Fruit fly (Drosophila melanogaster) whole organism: ENCODE results near the gene CG42245.

Experiments
- CG8478 ChIP-seq: fragments of >200 bp; optimal IDR thresholded peaks from 2 replicates; lab custom pipeline; 2018; ENCODE audit warnings: inconsistent platforms
- Dll ChIP-seq: fragments of >200 bp; optimal IDR thresholded peaks from 2 replicates; lab custom pipeline; 2017
- EcR ChIP-seq, 2 experiments: fragments of >200 bp; optimal IDR thresholded peaks; 2 replicates each; lab custom pipeline; 2017; ENCODE audit warnings: missing biosample characterization in 2 of 2, missing genetic modification characterization in 2 of 2, missing genetic modification reagents in 2 of 2
- pan ChIP-seq: fragments of >200 bp; optimal IDR thresholded peaks from 2 replicates; lab custom pipeline; 2017
- psq ChIP-seq: fragments of >200 bp; optimal IDR thresholded peaks from 2 replicates; lab custom pipeline; 2017
- usp ChIP-seq: fragments of >200 bp; optimal IDR thresholded peaks from 2 replicates; lab custom pipeline; 2017; ENCODE audit warnings: missing biosample characterization, missing genetic modification characterization, mixed read lengths

DNA sequence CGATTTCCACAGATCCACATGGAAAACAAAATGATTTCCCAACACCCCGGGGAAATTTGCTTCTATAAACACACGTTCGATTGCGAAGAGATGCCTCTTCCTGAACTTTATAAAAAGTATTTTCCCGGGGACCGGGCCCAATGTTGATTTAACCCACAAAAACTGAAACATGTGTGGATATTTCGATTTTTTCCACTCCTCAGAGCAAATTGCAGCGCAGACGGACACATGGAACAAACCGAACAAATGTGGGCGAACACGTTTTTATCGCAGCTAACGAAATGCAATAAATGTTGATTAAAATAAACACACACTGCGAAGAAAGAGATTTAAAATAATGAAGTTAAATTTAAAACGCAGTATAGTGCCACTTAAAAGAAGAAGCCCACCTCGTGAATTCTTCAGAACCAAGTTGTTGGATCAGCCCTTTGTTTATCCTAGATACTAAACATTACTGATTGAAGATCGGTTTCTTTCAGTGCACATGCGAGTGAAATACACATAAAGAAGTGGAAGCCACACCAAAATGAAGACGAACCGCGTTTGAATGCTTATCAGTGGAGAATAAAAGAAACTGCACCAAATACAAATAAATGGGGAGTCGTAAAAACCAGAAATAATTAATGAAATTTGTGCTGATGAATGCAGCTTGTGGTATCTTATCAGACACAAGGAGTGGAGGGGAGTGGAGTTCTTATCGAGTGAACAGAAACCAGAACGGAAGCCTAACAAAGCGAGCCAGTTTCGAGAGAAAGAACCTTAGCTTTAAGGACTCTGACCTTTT lies 48.6 kb upstream of the CG42245 start:
- TF ChIP-seq psq = no peak
- TF ChIP-seq CG8478 = no peak
- no peak for TF ChIP-seq pan
- no peak for TF ChIP-seq usp (GFP tag; lab: Kevin White, UChicago)
- TF ChIP-seq Dll = no peak
- peak in 1 of 2 experiments; percentile 42 for TF ChIP-seq EcR (GFP tag; optimal IDR thresholded peaks at IDR 0.05; lab: Kevin White, UChicago)
